Worm (Caenorhabditis elegans): Measurements from ENCODE around the gene lhpp-1.

ce11 chrV:12080274-12080673 is 31.3 kb downstream of the lhpp-1 start, which contains the start of gene R07B7.9:
- TF ChIP-seq him-1 (tag; optimal IDR thresholded peaks at IDR 0.05) (no peak), dao-5 (tag; optimal IDR thresholded peaks at IDR 0.05) (no peak), W03F9.2 (tag; optimal IDR thresholded peaks at IDR 0.05) (no peak)
